Worm (Caenorhabditis elegans) whole organism, late embryonic: ENCODE data around the gene srh-85.

Experiments
- K02D7.2 ChIP-seq: sonication (generic microtip); optimal IDR thresholded peaks from 2 replicates; lab custom pipeline; 2017; ENCODE audit warnings: mild to moderate bottlenecking, missing genetic modification characterization, missing compliant biosample characterization
- ahr-1 ChIP-seq: sonication (generic microtip); optimal IDR thresholded peaks from 2 replicates; lab custom pipeline; 2016; ENCODE audit warnings: missing genetic modification characterization, missing compliant biosample characterization
- ama-1 ChIP-seq: fragments of 150-350 bp; optimal IDR thresholded peaks from 2 replicates; lab custom pipeline; 2014
- ceh-18 ChIP-seq: sonication (generic microtip); optimal IDR thresholded peaks from 2 replicates; lab custom pipeline; 2016; ENCODE audit warnings: missing genetic modification characterization, missing compliant biosample characterization
- ceh-19 ChIP-seq: fragments of 200-800 bp; sonication (Bioruptor generic); optimal IDR thresholded peaks from 2 replicates; lab custom pipeline; 2018; ENCODE audit warnings: mild to moderate bottlenecking, missing genetic modification characterization, missing compliant biosample characterization
- ceh-24 ChIP-seq: sonication (generic microtip); optimal IDR thresholded peaks from 2 replicates; lab custom pipeline; 2016; ENCODE audit warnings: mild to moderate bottlenecking, missing genetic modification characterization, missing compliant biosample characterization
- ceh-30 ChIP-seq: fragments of 150-350 bp; optimal IDR thresholded peaks from 2 replicates; lab custom pipeline; 2014; ENCODE audit warnings: missing biosample characterization, missing genetic modification characterization
- dmd-4 ChIP-seq: sonication (generic microtip); optimal IDR thresholded peaks from 2 replicates; lab custom pipeline; 2016; ENCODE audit warnings: borderline replicate concordance, missing genetic modification characterization, missing compliant biosample characterization
- dve-1 ChIP-seq: sonication (generic microtip); optimal IDR thresholded peaks from 2 replicates; lab custom pipeline; 2017; ENCODE audit warnings: antibody characterized with exemption, mild to moderate bottlenecking, missing genetic modification characterization, missing compliant biosample characterization
- elt-4 ChIP-seq: sonication (generic microtip); optimal IDR thresholded peaks from 2 replicates; lab custom pipeline; 2016; ENCODE audit warnings: missing genetic modification characterization, missing compliant biosample characterization
- ets-4 ChIP-seq: sonication (generic microtip); optimal IDR thresholded peaks from 2 replicates; lab custom pipeline; 2016; ENCODE audit warnings: missing genetic modification characterization, missing compliant biosample characterization
- eyg-1 ChIP-seq: sonication (generic microtip); optimal IDR thresholded peaks from 2 replicates; lab custom pipeline; 2016; ENCODE audit warnings: missing genotype, missing genetic modification characterization, missing compliant biosample characterization
- fax-1 ChIP-seq: sonication (generic microtip); optimal IDR thresholded peaks from 2 replicates; lab custom pipeline; 2016; ENCODE audit warnings: missing genotype, missing genetic modification characterization, missing compliant biosample characterization
- fkh-6 ChIP-seq: sonication (generic microtip); optimal IDR thresholded peaks from 2 replicates; lab custom pipeline; 2016; ENCODE audit warnings: missing genetic modification characterization, missing compliant biosample characterization
- gmeb-2 ChIP-seq: sonication (generic microtip); optimal IDR thresholded peaks from 2 replicates; lab custom pipeline; 2016; ENCODE audit warnings: missing genetic modification characterization, inconsistent platforms, missing compliant biosample characterization
- hlh-13 ChIP-seq: fragments of 200-800 bp; sonication (Bioruptor generic); optimal IDR thresholded peaks from 2 replicates; lab custom pipeline; 2018; ENCODE audit warnings: mild to moderate bottlenecking, missing genetic modification characterization, missing compliant biosample characterization
- hlh-15 ChIP-seq: sonication (generic microtip); optimal IDR thresholded peaks from 2 replicates; lab custom pipeline; 2016; ENCODE audit warnings: missing genetic modification characterization, missing compliant biosample characterization
- hlh-8 ChIP-seq: sonication (generic microtip); optimal IDR thresholded peaks from 2 replicates; lab custom pipeline; 2016; ENCODE audit warnings: missing genotype, missing genetic modification characterization, missing compliant biosample characterization
- lim-6 ChIP-seq: sonication (generic microtip); optimal IDR thresholded peaks from 2 replicates; lab custom pipeline; 2016; ENCODE audit warnings: missing genetic modification characterization, missing compliant biosample characterization
- lin-11 ChIP-seq: fragments of 200-800 bp; sonication (Bioruptor generic); optimal IDR thresholded peaks from 2 replicates; lab custom pipeline; 2018; ENCODE audit warnings: mild to moderate bottlenecking, missing genetic modification characterization, missing compliant biosample characterization
- madf-2 ChIP-seq: sonication (generic microtip); optimal IDR thresholded peaks from 2 replicates; lab custom pipeline; 2017; ENCODE audit warnings: missing genetic modification characterization, missing compliant biosample characterization
- nfya-1 ChIP-seq: sonication (generic microtip); optimal IDR thresholded peaks from 2 replicates; lab custom pipeline; 2017; ENCODE audit warnings: missing genetic modification characterization, mild to moderate bottlenecking, missing compliant biosample characterization, antibody characterized with exemption, moderate library complexity
- nhr-232 ChIP-seq: sonication (generic microtip); optimal IDR thresholded peaks from 2 replicates; lab custom pipeline; 2016; ENCODE audit warnings: missing genetic modification characterization, missing compliant biosample characterization
- pag-3 ChIP-seq: sonication (generic microtip); optimal IDR thresholded peaks from 2 replicates; lab custom pipeline; 2016; ENCODE audit warnings: missing compliant biosample characterization, missing genetic modification characterization, borderline replicate concordance
- pat-9 ChIP-seq: fragments of 200-800 bp; sonication (Bioruptor generic); optimal IDR thresholded peaks from 2 replicates; lab custom pipeline; 2018; ENCODE audit warnings: mild to moderate bottlenecking, missing genetic modification characterization, moderate library complexity, missing compliant biosample characterization
- pha-2 ChIP-seq: sonication (generic microtip); optimal IDR thresholded peaks from 2 replicates; lab custom pipeline; 2017; ENCODE audit warnings: mild to moderate bottlenecking, missing genetic modification characterization, missing compliant biosample characterization
- pha-4 ChIP-seq: fragments of 150-350 bp; optimal IDR thresholded peaks from 2 replicates; lab custom pipeline; 2018; ENCODE audit warnings: missing biosample characterization, missing genetic modification reagents, missing genetic modification characterization
- pros-1 ChIP-seq: fragments of 150-350 bp; optimal IDR thresholded peaks from 2 replicates; lab custom pipeline; 2014; ENCODE audit warnings: missing biosample characterization, missing genetic modification reagents, missing genetic modification characterization
- rnt-1 ChIP-seq: sonication (generic microtip); optimal IDR thresholded peaks from 2 replicates; lab custom pipeline; 2016; ENCODE audit warnings: missing genetic modification characterization, missing compliant biosample characterization
- sdc-2 ChIP-seq: sonication (generic microtip); optimal IDR thresholded peaks from 2 replicates; lab custom pipeline; 2016; ENCODE audit warnings: missing genotype, missing genetic modification characterization, missing compliant biosample characterization
- tbx-2 ChIP-seq: sonication (generic microtip); optimal IDR thresholded peaks from 2 replicates; lab custom pipeline; 2016; ENCODE audit warnings: missing genetic modification characterization, missing compliant biosample characterization
- tbx-7 ChIP-seq: sonication (generic microtip); optimal IDR thresholded peaks from 2 replicates; lab custom pipeline; 2016; ENCODE audit warnings: missing genotype, missing genetic modification characterization, missing compliant biosample characterization
- ttx-3 ChIP-seq: sonication (generic microtip); optimal IDR thresholded peaks from 2 replicates; lab custom pipeline; 2016; ENCODE audit warnings: missing genetic modification reagents, missing genetic modification characterization, missing compliant biosample characterization
- unc-55 ChIP-seq: sonication (generic microtip); optimal IDR thresholded peaks from 2 replicates; lab custom pipeline; 2017; ENCODE audit warnings: missing biosample characterization, missing genetic modification reagents, missing genetic modification characterization
- unc-86 ChIP-seq: sonication (generic microtip); optimal IDR thresholded peaks from 2 replicates; lab custom pipeline; 2016; ENCODE audit warnings: missing genetic modification characterization, missing compliant biosample characterization
- zip-5 ChIP-seq: sonication (generic microtip); optimal IDR thresholded peaks from 2 replicates; lab custom pipeline; 2016; ENCODE audit warnings: missing genetic modification characterization, missing compliant biosample characterization
- ztf-16 ChIP-seq: sonication (generic microtip); optimal IDR thresholded peaks from 2 replicates; lab custom pipeline; 2017; ENCODE audit warnings: missing genetic modification characterization, missing compliant biosample characterization

Gene srh-85

ce11 chrV:2987407-2987806, at the start of gene srh-85:
Gene srh-85, minus strand, starts transcription at chrV:2987507.
- TF ChIP-seq madf-2 (tag; lab: Kevin White, UChicago) (no peak), nfya-1 (tag; lab: Kevin White, UChicago) (no peak), hlh-8 (tag; lab: Kevin White, UChicago) (no peak), ceh-30 (no peak), fkh-6 (no peak), ttx-3 (tag; lab: Kevin White, UChicago) (no peak), ama-1 (lab: Kevin White, UChicago) (no peak), unc-55 (GFP tag; lab: Kevin White, UChicago) (no peak), pha-2 (tag; lab: Kevin White, UChicago) (no peak), pha-4 (tag; lab: Kevin White, UChicago) (no peak), ceh-18 (tag; lab: Kevin White, UChicago) (no peak), sdc-2 (no peak), eyg-1 (tag; lab: Kevin White, UChicago) (no peak)

ce11 chrV:3034236-3034635, 46.9 kb upstream of the srh-85 start, which contains the start of gene srw-8:
Gene srw-8, minus strand, starts transcription at chrV:3034336.
- TF ChIP-seq dve-1 (tag; lab: Kevin White, UChicago) (no peak), hlh-8 (tag; lab: Kevin White, UChicago) (no peak), fax-1 (tag; lab: Kevin White, UChicago) (no peak), dmd-4 (tag; lab: Kevin White, UChicago) (no peak), nhr-232 (no peak), rnt-1 (no peak), hlh-15 (no peak), tbx-2 (tag; lab: Kevin White, UChicago) (no peak), pros-1 (tag; lab: Kevin White, UChicago) (no peak), tbx-7 (tag; lab: Kevin White, UChicago) (no peak), zip-5 (tag; lab: Kevin White, UChicago) (no peak), nfya-1 (tag; lab: Kevin White, UChicago) (no peak), ceh-24 (tag; lab: Kevin White, UChicago) (no peak), hlh-13 (GFP tag; lab: Kevin White, UChicago) (no peak), ceh-19 (no peak)

- TF ChIP-seq fax-1 (tag; lab: Kevin White, UChicago): no peak
These were observed 45.0 kb upstream of the srh-85 start, which contains the start of gene irld-38 for ce11 chrV:3032343-3032742. Gene irld-38, minus strand, starts transcription at chrV:3032443.

- no peak for TF ChIP-seq pag-3 (tag; lab: Kevin White, UChicago)
- no peak for TF ChIP-seq ahr-1 (tag; lab: Kevin White, UChicago)
- TF ChIP-seq tbx-2 (tag; lab: Kevin White, UChicago): no peak
- no peak for TF ChIP-seq lim-6
- TF ChIP-seq gmeb-2 (tag; lab: Kevin White, UChicago): no peak
- TF ChIP-seq hlh-8 (tag; lab: Kevin White, UChicago): no peak
- TF ChIP-seq pha-2 (tag; lab: Kevin White, UChicago): no peak
- no peak for TF ChIP-seq elt-4
- TF ChIP-seq hlh-13 (GFP tag; lab: Kevin White, UChicago): no peak
- TF ChIP-seq K02D7.2 (tag; lab: Kevin White, UChicago): no peak
- no peak for TF ChIP-seq ets-4
- no peak for TF ChIP-seq ama-1 (lab: Kevin White, UChicago)
- no peak for TF ChIP-seq lin-11 (tag; lab: Kevin White, UChicago)
- no peak for TF ChIP-seq ztf-16 (tag; lab: Kevin White, UChicago)
- TF ChIP-seq unc-86 (tag; lab: Kevin White, UChicago): no peak
- no peak for TF ChIP-seq pat-9 (tag; lab: Kevin White, UChicago)
- TF ChIP-seq, all 69 proteins: peak for 0
These were observed 40.9 kb upstream of the srh-85 start, which contains the start of gene asp-7 for ce11 chrV:3028205-3028604. Gene asp-7, plus strand, starts transcription at chrV:3028285.
